Fruit fly (Drosophila melanogaster) S2 (cell line): Measurements from ENCODE around the gene yl.

Source experiments
- CG8478 ChIP-seq: fragments of >200 bp; optimal IDR thresholded peaks from 2 replicates; lab custom pipeline; 2018
- CTCF ChIP-seq, 2 experiments: fragments of >200 bp; optimal IDR thresholded peaks; 2 replicates each; lab custom pipeline; 2018

yl gene

DNA sequence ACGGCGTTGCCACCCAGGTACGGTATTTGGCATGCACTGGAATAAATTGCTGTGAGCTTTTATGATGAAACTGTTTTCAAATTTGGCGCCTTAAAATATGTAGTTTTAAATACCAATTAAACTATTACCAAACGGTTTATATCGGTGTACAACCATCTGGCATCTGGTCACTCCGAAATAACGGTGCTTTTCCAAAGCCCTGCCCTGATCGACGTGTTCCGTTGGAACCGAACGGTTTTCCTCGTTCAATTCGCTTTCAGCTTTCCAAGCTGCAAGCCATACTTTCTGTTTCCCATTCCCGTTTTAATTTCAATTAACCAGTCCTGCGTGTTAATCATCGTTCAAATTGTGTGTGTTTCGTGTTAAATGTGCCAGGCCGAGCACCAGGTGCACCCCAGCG lies at the start of gene yl:
Gene yl, plus strand, starts transcription at position 202 of the 400 bp plus-strand sequence.
- TF ChIP-seq CG8478 (lab: Kevin White, UChicago) (no peak), CTCF (optimal IDR thresholded peaks at IDR 0.05; lab: Kevin White, UChicago) (no peak)

DNA sequence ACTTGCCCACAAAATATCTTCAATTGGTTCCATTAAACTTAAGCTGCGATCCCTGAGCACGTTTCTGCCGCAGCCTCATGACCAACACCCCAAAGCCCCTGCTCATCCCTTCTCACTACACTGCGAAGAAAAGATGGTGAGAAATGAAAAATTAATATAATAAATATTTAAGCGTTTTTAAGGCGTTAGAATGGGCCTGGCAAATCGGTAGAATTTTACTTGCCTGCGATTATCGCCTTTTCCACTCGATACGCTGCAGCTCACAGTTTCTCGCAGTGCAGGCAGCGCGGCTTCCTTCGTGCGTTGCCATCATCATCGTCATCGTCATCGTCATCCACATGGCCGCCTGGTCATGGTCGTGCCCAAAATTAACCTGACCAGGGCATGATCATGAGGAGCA lies 44.8 kb upstream of the yl start:
- TF ChIP-seq CTCF (optimal IDR thresholded peaks at IDR 0.05; lab: Kevin White, UChicago) (no peak), CG8478 (lab: Kevin White, UChicago) (no peak)

DNA sequence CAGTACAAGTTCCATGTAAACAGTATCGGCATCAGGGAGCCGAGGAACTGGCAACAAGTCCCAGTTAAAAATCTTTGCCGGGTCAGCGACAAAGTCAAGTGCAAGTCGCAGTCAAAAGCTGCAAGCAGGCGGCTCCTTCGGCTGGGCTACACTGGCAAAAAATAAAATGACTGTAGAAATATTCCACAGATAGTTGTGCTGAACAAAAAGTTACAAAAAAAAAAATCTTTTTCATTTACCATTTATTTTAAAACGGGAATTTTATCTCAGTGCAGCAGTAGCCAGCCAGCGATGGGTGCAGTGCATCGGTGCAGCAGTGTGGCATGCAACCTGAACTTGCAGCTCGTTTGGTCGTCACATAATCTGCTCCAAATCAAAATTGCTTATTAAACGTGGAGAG lies 43.7 kb upstream of the yl start:
- no peak for TF ChIP-seq CTCF (optimal IDR thresholded peaks at IDR 0.05; lab: Kevin White, UChicago)
- no peak for TF ChIP-seq CG8478 (lab: Kevin White, UChicago)

DNA sequence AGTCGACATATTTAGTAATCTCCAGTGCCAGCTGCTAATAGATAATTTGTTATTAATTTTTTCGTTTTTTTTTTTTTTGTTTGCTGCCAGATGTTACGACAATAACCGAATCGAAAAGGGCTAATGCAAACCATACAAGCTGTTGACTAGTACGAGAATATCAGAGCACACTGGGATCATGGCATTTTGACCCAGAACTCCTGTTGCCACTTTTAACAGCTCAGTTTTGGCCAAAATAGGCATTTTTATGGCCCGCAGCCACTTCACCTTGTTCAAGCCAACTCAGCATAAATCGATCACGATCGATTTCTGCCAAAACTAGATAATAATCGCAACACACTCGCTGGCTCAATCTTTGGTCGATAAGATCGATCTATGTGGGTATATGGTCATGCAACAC lies 41.1 kb upstream of the yl start, which contains the start of gene CG12479:
Gene CG12479, minus strand, starts transcription at position 101 of the 400 bp plus-strand sequence.
- no peak for TF ChIP-seq CTCF (optimal IDR thresholded peaks at IDR 0.05; lab: Kevin White, UChicago)
- no peak for TF ChIP-seq CG8478 (lab: Kevin White, UChicago)

DNA sequence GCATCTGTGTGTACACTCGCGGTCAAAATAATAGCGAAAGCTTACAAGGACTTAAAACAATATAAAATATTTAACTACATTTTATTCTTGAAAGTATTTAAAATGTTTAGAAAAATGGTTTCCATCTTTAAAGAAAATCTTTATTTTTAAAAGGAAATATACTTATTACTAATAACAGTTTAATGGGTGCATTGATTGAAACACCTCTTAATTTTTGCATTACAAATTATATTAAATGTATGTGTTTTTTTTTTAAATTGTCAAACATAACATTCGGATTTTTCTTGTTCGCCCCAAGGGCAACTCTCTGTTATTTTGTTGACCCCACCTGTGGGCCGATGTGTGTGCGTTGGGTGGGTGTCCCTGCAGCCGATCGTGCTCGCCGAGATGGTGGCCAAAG lies 39.3 kb upstream of the yl start:
- no peak for TF ChIP-seq CG8478 (lab: Kevin White, UChicago)
- TF ChIP-seq CTCF (optimal IDR thresholded peaks at IDR 0.05; lab: Kevin White, UChicago), result no peak

DNA sequence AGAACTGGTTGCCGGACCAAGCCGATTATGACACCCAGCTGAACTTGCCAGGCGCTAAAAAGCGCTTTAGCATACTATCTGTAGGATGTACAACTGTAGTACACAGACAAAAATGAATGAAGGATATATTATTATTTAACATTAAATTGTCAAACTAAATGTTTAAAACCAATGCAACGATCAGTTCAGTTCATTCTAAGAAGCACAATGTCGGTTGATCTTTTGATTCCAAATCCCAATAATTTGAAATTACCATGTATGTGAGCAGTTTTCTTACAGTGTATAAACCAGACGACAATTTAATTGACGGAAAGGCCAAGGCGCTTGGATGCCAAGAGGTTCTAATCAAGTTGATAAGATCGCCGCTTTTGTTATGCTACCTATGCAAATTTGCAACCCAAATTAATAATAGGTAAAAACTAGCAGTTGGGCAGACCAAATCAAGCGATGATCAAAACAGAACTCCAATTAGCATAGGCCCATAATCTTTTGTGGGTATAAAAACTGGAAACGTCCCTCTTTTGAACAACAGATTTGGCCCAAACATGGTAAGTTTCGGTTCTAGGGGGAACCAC lies 23.9 kb upstream of the yl start, which contains the start of gene CG12480:
Gene CG12480, plus strand, starts transcription at position 525 of the 575 bp plus-strand sequence.
- TF ChIP-seq CG8478 (lab: Kevin White, UChicago) (no peak), CTCF (optimal IDR thresholded peaks at IDR 0.05; lab: Kevin White, UChicago) (no peak)

DNA sequence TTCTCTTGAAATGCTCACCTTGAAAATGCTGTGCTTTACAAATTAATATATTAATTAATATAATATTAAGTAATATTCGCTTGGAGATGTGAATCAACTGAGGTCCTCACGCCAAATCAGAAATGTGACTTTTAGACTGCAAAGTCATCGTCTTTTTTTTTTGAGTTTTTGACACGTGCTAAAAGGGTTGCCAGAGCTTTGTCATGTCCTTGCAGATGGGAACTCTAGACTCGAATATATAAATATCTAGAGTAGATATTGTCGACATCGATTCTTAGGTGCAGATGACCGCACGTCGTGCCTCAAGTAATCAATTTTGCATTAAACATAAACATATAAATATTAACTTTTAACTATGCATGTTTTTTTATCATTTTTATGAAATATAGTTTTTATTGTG lies 20.5 kb upstream of the yl start, which contains the start of gene betaNACtes1:
Gene betaNACtes1, minus strand, starts transcription at position 101 of the 400 bp plus-strand sequence.
- no peak for TF ChIP-seq CTCF (optimal IDR thresholded peaks at IDR 0.05; lab: Kevin White, UChicago)
- no peak for TF ChIP-seq CG8478 (lab: Kevin White, UChicago)

DNA sequence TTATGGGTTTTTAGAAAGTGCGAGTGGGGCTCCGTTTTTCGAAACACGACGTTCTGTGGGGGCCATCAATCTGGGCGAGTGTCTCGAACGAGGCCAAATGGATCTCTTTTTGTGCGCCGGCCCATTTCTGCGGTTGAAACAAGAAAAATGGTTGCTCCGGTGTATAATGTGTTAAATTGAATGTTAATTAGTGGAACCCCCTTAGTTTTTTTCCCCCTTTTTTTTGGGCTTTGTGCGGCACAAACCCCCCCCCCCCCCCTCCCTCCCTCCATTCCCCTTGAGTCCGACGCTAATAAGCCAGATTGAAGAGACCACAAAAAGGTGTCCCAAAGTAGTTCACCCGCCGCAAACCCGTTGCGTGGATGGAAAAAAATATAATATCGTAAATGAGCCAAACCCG lies 19.4 kb upstream of the yl start:
- no peak for TF ChIP-seq CG8478 (lab: Kevin White, UChicago)

DNA sequence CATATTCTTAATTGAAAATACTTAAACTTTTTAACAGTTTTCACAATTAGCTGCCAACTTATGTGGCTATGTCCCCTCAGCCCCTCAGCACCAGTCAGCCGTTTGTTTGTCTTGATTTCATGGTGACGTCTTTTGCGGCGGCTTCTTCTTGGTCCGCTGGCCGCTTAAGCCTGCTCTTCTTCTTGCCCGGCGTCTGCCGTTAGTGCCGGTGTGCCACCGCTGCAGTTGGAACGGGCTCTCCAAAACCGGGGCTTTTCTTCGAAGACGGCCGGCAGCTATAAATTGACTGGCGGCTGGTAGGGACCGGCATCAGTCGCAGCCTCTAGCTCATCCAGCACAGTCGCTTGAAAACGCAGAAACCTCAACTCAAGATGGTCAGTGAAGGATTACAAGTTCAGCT lies 18.6 kb upstream of the yl start, which contains the start of gene CG1368:
Gene CG1368, plus strand, starts transcription at position 301 of the 400 bp plus-strand sequence.
- no peak for TF ChIP-seq CG8478 (lab: Kevin White, UChicago)
- TF ChIP-seq CTCF (optimal IDR thresholded peaks at IDR 0.05; lab: Kevin White, UChicago), result no peak

DNA sequence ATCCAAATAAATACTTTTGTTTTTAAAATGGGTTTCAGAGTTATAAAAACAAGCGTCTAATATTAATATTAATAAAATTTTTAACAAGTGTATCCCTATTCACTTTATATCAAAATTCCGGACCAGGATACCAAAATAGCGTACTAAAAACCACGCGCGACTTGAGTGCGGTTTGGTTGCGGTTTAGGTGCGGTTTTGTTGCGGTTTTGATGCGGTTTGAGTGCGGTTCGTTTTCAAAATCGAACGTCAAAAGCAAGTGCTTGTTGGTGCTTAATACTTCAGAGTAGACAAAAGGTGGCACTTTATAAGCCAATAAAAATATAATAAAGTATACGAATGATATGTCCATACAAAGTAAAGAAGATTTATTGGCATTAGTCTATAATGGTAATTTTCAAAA lies 17.4 kb upstream of the yl start:
- TF ChIP-seq CG8478 (lab: Kevin White, UChicago), result no peak
- TF ChIP-seq CTCF (optimal IDR thresholded peaks at IDR 0.05; lab: Kevin White, UChicago), result no peak

DNA sequence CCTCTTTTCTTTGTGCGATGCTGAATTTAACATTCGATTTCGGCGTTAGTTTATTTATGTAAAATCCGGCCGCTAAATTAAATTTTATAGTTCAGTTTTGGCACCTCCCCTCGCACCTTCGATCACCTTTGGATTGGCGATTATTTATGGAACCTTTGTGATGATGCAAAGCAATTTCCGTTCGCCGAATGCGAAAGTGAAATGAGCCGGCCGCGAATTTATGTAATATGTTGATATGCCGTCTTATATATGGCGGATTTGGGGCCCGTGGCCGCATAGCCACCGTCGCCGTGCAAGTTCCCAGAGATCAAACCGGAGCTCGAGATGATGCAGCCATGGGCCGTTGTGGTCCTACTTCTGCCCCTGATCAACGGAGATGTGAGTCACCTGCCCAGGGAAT lies 16.4 kb upstream of the yl start, which contains the start of gene CG11581:
Gene CG11581, plus strand, starts transcription at position 301 of the 400 bp plus-strand sequence.
- TF ChIP-seq CG8478 (lab: Kevin White, UChicago), result no peak
- TF ChIP-seq CTCF (optimal IDR thresholded peaks at IDR 0.05; lab: Kevin White, UChicago), result no peak

DNA sequence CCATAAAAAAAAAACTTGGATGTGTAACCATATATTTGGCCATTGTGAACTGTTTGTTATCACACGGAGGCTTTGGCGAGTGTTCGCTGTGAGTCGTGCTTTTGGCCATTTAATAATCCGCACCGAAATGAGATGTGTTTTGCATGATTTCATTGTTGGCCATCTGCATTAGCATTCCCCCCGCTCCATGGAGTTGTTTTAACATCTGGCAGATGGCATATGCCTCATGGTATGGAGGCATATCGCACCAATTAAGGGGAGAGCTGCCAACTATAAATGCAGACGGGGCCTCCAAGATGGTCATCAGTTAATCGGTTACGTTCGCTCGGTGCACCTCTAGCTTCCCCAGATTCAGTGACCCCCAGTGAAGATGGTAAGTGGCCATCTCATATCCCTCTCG lies 12.3 kb upstream of the yl start, which contains the start of gene CG11584:
Gene CG11584, plus strand, starts transcription at position 301 of the 400 bp plus-strand sequence.
- no peak for TF ChIP-seq CG8478 (lab: Kevin White, UChicago)
- no peak for TF ChIP-seq CTCF (optimal IDR thresholded peaks at IDR 0.05; lab: Kevin White, UChicago)

DNA sequence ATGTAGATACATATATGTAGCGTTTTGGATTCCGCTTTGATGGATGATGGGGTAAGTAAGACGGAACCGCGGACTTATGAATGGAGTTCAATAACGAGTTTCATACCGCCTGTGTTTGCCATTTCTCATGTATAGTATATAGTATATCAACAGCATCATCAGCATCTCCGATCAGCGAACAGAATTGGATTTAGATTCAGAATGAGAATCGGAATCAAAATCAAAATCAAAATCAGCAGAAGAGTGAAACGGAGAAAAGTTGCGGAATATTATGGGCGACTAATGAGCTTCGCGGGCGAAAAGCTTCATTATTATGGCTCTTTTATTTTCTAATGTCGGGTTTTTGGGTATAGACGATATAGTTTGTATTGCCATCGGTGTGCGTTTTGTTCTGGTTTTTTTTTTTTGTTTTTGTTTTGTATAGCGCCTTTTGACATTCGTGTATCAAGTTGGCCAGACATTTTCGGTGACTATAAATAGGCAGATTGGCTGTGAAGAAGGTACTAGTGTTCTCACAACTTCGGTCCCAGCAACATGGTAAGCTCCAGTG lies 8.9 kb upstream of the yl start, which contains the start of gene CG32603:
Gene CG32603, plus strand, starts transcription at position 500 of the 550 bp plus-strand sequence.
- TF ChIP-seq CTCF (optimal IDR thresholded peaks at IDR 0.05; lab: Kevin White, UChicago), result no peak
- TF ChIP-seq CG8478 (lab: Kevin White, UChicago), result no peak

DNA sequence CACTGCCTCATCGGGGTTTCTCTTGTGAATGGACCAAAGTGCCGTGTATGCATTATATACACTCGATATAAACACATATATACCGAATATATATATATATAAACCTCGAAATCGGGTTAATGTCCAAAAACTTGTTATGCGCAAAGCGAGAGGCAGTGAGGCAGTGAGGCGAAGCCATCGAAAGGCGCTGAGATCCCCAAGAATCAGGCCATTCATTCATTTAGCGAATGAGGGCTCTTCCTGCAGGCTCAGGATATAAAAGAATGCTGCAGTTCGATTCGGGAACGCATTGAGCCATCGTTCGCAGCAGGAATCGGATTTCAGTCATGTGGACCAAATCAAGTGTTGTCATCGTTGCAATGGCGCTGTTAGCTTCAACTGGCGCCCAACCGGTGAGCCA lies 6.1 kb upstream of the yl start, which contains the start of gene CG12481:
Gene CG12481, plus strand, starts transcription at position 301 of the 400 bp plus-strand sequence.
- TF ChIP-seq CG8478 (lab: Kevin White, UChicago) (no peak), CTCF (optimal IDR thresholded peaks at IDR 0.05; lab: Kevin White, UChicago) (no peak)

DNA sequence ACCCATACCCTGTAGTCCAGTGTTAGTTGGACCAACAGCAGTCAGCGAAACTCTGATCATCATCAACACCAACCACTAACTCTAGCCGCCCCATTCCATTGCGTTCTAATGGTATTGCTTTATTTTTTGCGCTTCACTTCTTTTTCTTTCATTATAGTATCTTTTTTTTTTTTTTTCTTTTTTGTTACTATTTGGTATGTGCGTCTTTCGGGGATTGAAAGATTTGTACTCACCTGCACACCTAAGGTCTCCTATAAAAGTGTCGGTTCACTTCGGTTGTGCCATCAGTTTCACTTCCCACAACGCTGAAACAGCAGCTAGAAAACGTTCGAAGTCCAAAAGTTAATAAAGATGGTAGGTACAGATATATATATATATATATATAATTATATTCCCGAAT lies 3.8 kb upstream of the yl start, which contains the start of gene CG11585:
Gene CG11585, plus strand, starts transcription at position 301 of the 400 bp plus-strand sequence.
- TF ChIP-seq CTCF (optimal IDR thresholded peaks at IDR 0.05; lab: Kevin White, UChicago) (no peak), CG8478 (lab: Kevin White, UChicago) (no peak)
